Fruit fly (Drosophila melanogaster) whole organism: ENCODE data around the gene CG14300.

ENCODE experiments used
- CG8478 ChIP-seq: fragments of >200 bp; optimal IDR thresholded peaks from 2 replicates; lab custom pipeline; 2018; ENCODE audit warnings: inconsistent platforms
- Dll ChIP-seq: fragments of >200 bp; optimal IDR thresholded peaks from 2 replicates; lab custom pipeline; 2017
- EcR ChIP-seq, 2 experiments: fragments of >200 bp; optimal IDR thresholded peaks; 2 replicates each; lab custom pipeline; 2017; ENCODE audit warnings: missing biosample characterization in 2 of 2, missing genetic modification characterization in 2 of 2, missing genetic modification reagents in 2 of 2
- pan ChIP-seq: fragments of >200 bp; optimal IDR thresholded peaks from 2 replicates; lab custom pipeline; 2017
- psq ChIP-seq: fragments of >200 bp; optimal IDR thresholded peaks from 2 replicates; lab custom pipeline; 2017
- usp ChIP-seq: fragments of >200 bp; optimal IDR thresholded peaks from 2 replicates; lab custom pipeline; 2017; ENCODE audit warnings: missing biosample characterization, missing genetic modification characterization, mixed read lengths

DNA sequence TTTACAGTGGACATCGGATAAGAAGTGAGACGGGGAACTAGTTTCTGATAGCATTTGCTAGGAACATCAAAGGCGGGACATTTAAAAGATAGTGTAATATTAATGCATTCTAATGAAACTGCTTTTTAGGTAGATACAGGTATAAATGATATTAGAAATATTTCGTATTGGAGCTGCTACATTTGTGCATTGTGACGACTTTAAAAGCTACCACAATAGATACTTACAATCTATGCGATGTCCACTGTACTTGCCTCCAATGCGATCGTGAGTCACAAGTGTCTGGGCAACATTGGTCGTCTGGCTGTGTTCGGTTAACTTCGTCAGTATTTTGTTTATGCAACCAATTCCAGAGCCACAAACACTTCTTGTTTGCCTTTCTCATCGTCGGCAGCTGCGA lies 23.7 kb downstream of the CG14300 start:
- TF ChIP-seq Dll (lab: Kevin White, UChicago) (no peak), psq (lab: Kevin White, UChicago) (no peak), EcR (GFP tag; optimal IDR thresholded peaks at IDR 0.05; lab: Kevin White, UChicago) (no peak), CG8478 (lab: Kevin White, UChicago) (no peak), usp (GFP tag; lab: Kevin White, UChicago) (no peak), pan (lab: Kevin White, UChicago) (no peak)
